Worm (Caenorhabditis elegans) whole organism, young adult: ENCODE measurements around the gene cdk-12.

ENCODE experiments used
- B0019.2 ChIP-seq: fragments of 200-800 bp; sonication (Bioruptor generic); conservative IDR thresholded peaks from 2 replicates; pipeline ENCODE4 v1.3.6; 2022; ENCODE audit warnings: missing genetic modification reagents, missing genetic modification characterization, missing compliant biosample characterization
- B0261.1 ChIP-seq: sonication (generic microtip); optimal IDR thresholded peaks from 2 replicates; lab custom pipeline; 2016; ENCODE audit warnings: mild to moderate bottlenecking, missing genetic modification characterization, moderate library complexity, missing compliant biosample characterization
- B0336.3 ChIP-seq: fragments of 200-800 bp; sonication (Bioruptor generic); IDR thresholded peaks from 2 replicates; pipeline ENCODE4 v1.3.6; 2022; ENCODE audit warnings: missing genetic modification characterization, missing compliant biosample characterization
- D2030.7 ChIP-seq: fragments of 200-800 bp; sonication (Bioruptor generic); IDR thresholded peaks from 2 replicates; pipeline ENCODE4 v1.3.6; 2022; ENCODE audit warnings: missing genetic modification reagents, missing genetic modification characterization, missing compliant biosample characterization
- F10E7.11 ChIP-seq: sonication (generic microtip); optimal IDR thresholded peaks from 2 replicates; lab custom pipeline; 2017; ENCODE audit warnings: mild to moderate bottlenecking, missing genetic modification characterization, moderate library complexity, missing compliant biosample characterization
- F23B12.7 ChIP-seq: sonication (generic microtip); optimal IDR thresholded peaks from 2 replicates; lab custom pipeline; 2017; ENCODE audit warnings: missing genetic modification characterization, mild to moderate bottlenecking, missing compliant biosample characterization, antibody characterized with exemption, moderate library complexity; ENCODE audit not compliant: insufficient read depth
- F39B2.1 ChIP-seq: fragments of 200-800 bp; sonication (Bioruptor generic); IDR thresholded peaks from 2 replicates; pipeline ENCODE4 v1.3.6; 2022; ENCODE audit warnings: missing genetic modification reagents, missing genetic modification characterization, missing compliant biosample characterization
- Y56A3A.18 ChIP-seq: fragments of 200-800 bp; sonication (Bioruptor generic); IDR thresholded peaks from 2 replicates; pipeline ENCODE4 v1.3.6; 2022; ENCODE audit warnings: missing genetic modification reagents, missing genetic modification characterization, missing compliant biosample characterization
- Y67H2A.10 ChIP-seq: fragments of 200-800 bp; sonication (Bioruptor generic); conservative IDR thresholded peaks from 2 replicates; pipeline ENCODE4 v1.3.6; 2022; ENCODE audit warnings: missing genetic modification reagents, missing genetic modification characterization, missing compliant biosample characterization
- Y79H2A.3 ChIP-seq: fragments of 200-800 bp; sonication (Bioruptor generic); conservative IDR thresholded peaks from 2 replicates; pipeline ENCODE4 v1.3.6; 2022; ENCODE audit warnings: missing genetic modification reagents, missing genetic modification characterization, missing compliant biosample characterization
- aptf-2 ChIP-seq: fragments of 200-800 bp; sonication (Bioruptor generic); conservative IDR thresholded peaks from 2 replicates; pipeline ENCODE4 v1.3.6; 2022; ENCODE audit warnings: missing genetic modification reagents, missing genetic modification characterization, missing compliant biosample characterization
- atf-7 ChIP-seq: sonication (generic microtip); optimal IDR thresholded peaks from 2 replicates; lab custom pipeline; 2017; ENCODE audit warnings: mild to moderate bottlenecking, missing genetic modification characterization, missing compliant biosample characterization
- attf-3 ChIP-seq: fragments of 200-800 bp; sonication (Bioruptor generic); conservative IDR thresholded peaks from 2 replicates; pipeline ENCODE4 v1.3.6; 2022; ENCODE audit warnings: missing genetic modification reagents, missing genetic modification characterization, missing compliant biosample characterization
- attf-6 ChIP-seq: fragments of 200-800 bp; sonication (Bioruptor generic); IDR thresholded peaks from 2 replicates; pipeline ENCODE4 v1.3.6; 2022; ENCODE audit warnings: missing genetic modification reagents, missing genetic modification characterization, missing compliant biosample characterization
- bed-2 ChIP-seq: fragments of 200-800 bp; sonication (Bioruptor generic); IDR thresholded peaks from 2 replicates; pipeline ENCODE4 v1.3.6; 2022; ENCODE audit warnings: missing genetic modification reagents, missing genetic modification characterization, missing compliant biosample characterization
- cebp-2 ChIP-seq: fragments of 200-800 bp; sonication (Bioruptor generic); IDR thresholded peaks from 2 replicates; pipeline ENCODE4 v1.3.6; 2022; ENCODE audit warnings: missing genetic modification characterization, missing compliant biosample characterization
- ceh-100 ChIP-seq: fragments of 200-800 bp; sonication (Bioruptor generic); IDR thresholded peaks from 2 replicates; pipeline ENCODE4 v1.3.6; 2022; ENCODE audit warnings: missing genetic modification reagents, missing genetic modification characterization, missing compliant biosample characterization
- ceh-40 ChIP-seq: fragments of 200-800 bp; sonication (Bioruptor generic); IDR thresholded peaks from 2 replicates; pipeline ENCODE4 v1.3.6; 2022; ENCODE audit warnings: missing genetic modification characterization, missing compliant biosample characterization
- ceh-79 ChIP-seq: sonication (generic microtip); optimal IDR thresholded peaks from 2 replicates; lab custom pipeline; 2017; ENCODE audit warnings: mild to moderate bottlenecking, missing genetic modification characterization, missing compliant biosample characterization
- dox-1 ChIP-seq: fragments of 200-800 bp; sonication (Bioruptor generic); IDR thresholded peaks from 2 replicates; pipeline ENCODE4 v1.3.6; 2022; ENCODE audit warnings: missing genetic modification reagents, missing genetic modification characterization, missing compliant biosample characterization
- dpl-1 ChIP-seq: fragments of 150-350 bp; optimal IDR thresholded peaks from 2 replicates; lab custom pipeline; 2014; ENCODE audit warnings: missing biosample characterization, missing genetic modification reagents, missing genetic modification characterization
- efl-1 ChIP-seq: fragments of 150-350 bp; optimal IDR thresholded peaks from 2 replicates; lab custom pipeline; 2014; ENCODE audit warnings: missing biosample characterization, missing genetic modification reagents, missing genetic modification characterization
- egl-44 ChIP-seq: fragments of 200-800 bp; sonication (Bioruptor generic); IDR thresholded peaks from 2 replicates; pipeline ENCODE4 v1.3.6; 2022; ENCODE audit warnings: missing genetic modification reagents, missing genetic modification characterization, missing compliant biosample characterization
- fkh-3 ChIP-seq: sonication (generic microtip); optimal IDR thresholded peaks from 2 replicates; lab custom pipeline; 2016; ENCODE audit warnings: mild to moderate bottlenecking, missing genetic modification characterization, missing compliant biosample characterization
- gei-17 ChIP-seq: fragments of 200-800 bp; sonication (Bioruptor generic); optimal IDR thresholded peaks from 2 replicates; lab custom pipeline; 2018; ENCODE audit warnings: mild to moderate bottlenecking, missing genetic modification characterization, missing compliant biosample characterization
- hrde-1 ChIP-seq: sonication (generic microtip); optimal IDR thresholded peaks from 2 replicates; lab custom pipeline; 2016; ENCODE audit warnings: missing genetic modification characterization, mild to moderate bottlenecking, missing compliant biosample characterization, moderate library complexity, missing genotype, missing genetic modification reagents, borderline replicate concordance
- let-526 ChIP-seq: fragments of 200-800 bp; sonication (Bioruptor generic); IDR thresholded peaks from 2 replicates; pipeline ENCODE4 v1.3.6; 2022; ENCODE audit warnings: missing genetic modification reagents, missing genetic modification characterization, missing compliant biosample characterization
- let-607 ChIP-seq, 2 experiments: fragments of 200-800 bp in 1 of 2; sonication (Bioruptor generic) in 1 of 2; sonication (generic microtip) in 1 of 2; optimal IDR thresholded peaks; 2 replicates each; lab custom pipeline; 2016 to 2018; ENCODE audit warnings: mild to moderate bottlenecking in 2 of 2, missing compliant biosample characterization in 2 of 2, missing genetic modification characterization in 2 of 2, moderate library complexity in 2 of 2, missing genotype in 1 of 2
- lin-26 ChIP-seq: fragments of 200-800 bp; sonication (Bioruptor generic); IDR thresholded peaks from 2 replicates; pipeline ENCODE4 v1.3.6; 2022; ENCODE audit warnings: missing genetic modification reagents, missing genetic modification characterization, missing compliant biosample characterization
- lin-40 ChIP-seq: sonication (generic microtip); optimal IDR thresholded peaks from 2 replicates; lab custom pipeline; 2016; ENCODE audit warnings: missing genetic modification characterization, mild to moderate bottlenecking, missing compliant biosample characterization, missing genotype, missing genetic modification reagents
- lin-54 ChIP-seq: fragments of 200-800 bp; sonication (Bioruptor generic); optimal IDR thresholded peaks from 2 replicates; lab custom pipeline; 2018; ENCODE audit warnings: mild to moderate bottlenecking, missing genetic modification characterization, missing compliant biosample characterization
- madf-3 ChIP-seq: fragments of 200-800 bp; sonication (Bioruptor generic); IDR thresholded peaks from 2 replicates; pipeline ENCODE4 v1.3.6; 2022; ENCODE audit warnings: missing genetic modification reagents, missing genetic modification characterization, missing compliant biosample characterization
- madf-8 ChIP-seq: fragments of 200-800 bp; sonication (Bioruptor generic); conservative IDR thresholded peaks from 2 replicates; pipeline ENCODE4 v1.3.6; 2022; ENCODE audit warnings: missing genetic modification reagents, missing genetic modification characterization, missing compliant biosample characterization
- mxl-1 ChIP-seq: sonication (generic microtip); optimal IDR thresholded peaks from 2 replicates; lab custom pipeline; 2016; ENCODE audit warnings: missing genetic modification characterization, missing compliant biosample characterization
- nfyb-1 ChIP-seq: fragments of 200-800 bp; sonication (Bioruptor generic); IDR thresholded peaks from 2 replicates; pipeline ENCODE4 v1.3.6; 2022; ENCODE audit warnings: missing genetic modification reagents, missing genetic modification characterization, missing compliant biosample characterization
- nhr-120 ChIP-seq: fragments of 200-800 bp; sonication (Bioruptor generic); IDR thresholded peaks from 2 replicates; pipeline ENCODE4 v1.3.6; 2022; ENCODE audit warnings: missing genetic modification characterization, missing compliant biosample characterization
- nhr-80 ChIP-seq: sonication (generic microtip); optimal IDR thresholded peaks from 2 replicates; lab custom pipeline; 2016; ENCODE audit warnings: missing genetic modification characterization, missing compliant biosample characterization
- repo-1 ChIP-seq: sonication (generic microtip); optimal IDR thresholded peaks from 2 replicates; lab custom pipeline; 2017; ENCODE audit warnings: mild to moderate bottlenecking, missing genetic modification characterization, missing compliant biosample characterization
- snpc-1.1 ChIP-seq: sonication (generic microtip); optimal IDR thresholded peaks from 2 replicates; lab custom pipeline; 2017; ENCODE audit warnings: missing genetic modification characterization, mild to moderate bottlenecking, missing compliant biosample characterization, antibody characterized with exemption, moderate library complexity, missing genotype, missing genetic modification reagents; ENCODE audit not compliant: insufficient read depth
- snpc-1.3 ChIP-seq: sonication (generic microtip); optimal IDR thresholded peaks from 2 replicates; lab custom pipeline; 2017; ENCODE audit warnings: missing genetic modification characterization, mild to moderate bottlenecking, missing compliant biosample characterization, antibody characterized with exemption, moderate library complexity, missing genotype, missing genetic modification reagents; ENCODE audit not compliant: insufficient read depth
- snpc-3.4 ChIP-seq: sonication (generic microtip); optimal IDR thresholded peaks from 2 replicates; lab custom pipeline; 2017; ENCODE audit warnings: missing genetic modification characterization, mild to moderate bottlenecking, missing compliant biosample characterization, antibody characterized with exemption, moderate library complexity, missing genotype, missing genetic modification reagents
- somi-1 ChIP-seq: fragments of 200-800 bp; sonication (Bioruptor generic); optimal IDR thresholded peaks from 2 replicates; lab custom pipeline; 2018; ENCODE audit warnings: mild to moderate bottlenecking, missing genetic modification characterization, missing compliant biosample characterization
- unc-130 ChIP-seq: sonication (generic microtip); optimal IDR thresholded peaks from 2 replicates; lab custom pipeline; 2016; ENCODE audit warnings: missing genetic modification reagents, missing genetic modification characterization, missing compliant biosample characterization
- xnd-1 ChIP-seq: sonication (generic microtip); optimal IDR thresholded peaks from 2 replicates; lab custom pipeline; 2016; ENCODE audit warnings: missing genotype, missing genetic modification reagents, missing genetic modification characterization, missing compliant biosample characterization
- zim-3 ChIP-seq: sonication (generic microtip); optimal IDR thresholded peaks from 2 replicates; lab custom pipeline; 2017; ENCODE audit warnings: mild to moderate bottlenecking, missing genetic modification characterization, moderate library complexity, missing compliant biosample characterization
- ztf-18 ChIP-seq: sonication (generic microtip); optimal IDR thresholded peaks from 2 replicates; lab custom pipeline; 2016; ENCODE audit warnings: missing genotype, mild to moderate bottlenecking, missing genetic modification characterization, missing compliant biosample characterization
- ztf-22 ChIP-seq: fragments of 200-800 bp; sonication (Bioruptor generic); optimal IDR thresholded peaks from 2 replicates; lab custom pipeline; 2018; ENCODE audit warnings: mild to moderate bottlenecking, missing genetic modification characterization, moderate library complexity, missing compliant biosample characterization
- ztf-25 ChIP-seq: fragments of 200-800 bp; sonication (Bioruptor generic); IDR thresholded peaks from 2 replicates; pipeline ENCODE4 v1.3.6; 2022; ENCODE audit warnings: missing genetic modification reagents, missing genetic modification characterization, missing compliant biosample characterization
- ztf-3 ChIP-seq: fragments of 200-800 bp; sonication (Bioruptor generic); optimal IDR thresholded peaks from 2 replicates; lab custom pipeline; 2018; ENCODE audit warnings: mild to moderate bottlenecking, missing genetic modification characterization, missing compliant biosample characterization

The cdk-12 gene

DNA sequence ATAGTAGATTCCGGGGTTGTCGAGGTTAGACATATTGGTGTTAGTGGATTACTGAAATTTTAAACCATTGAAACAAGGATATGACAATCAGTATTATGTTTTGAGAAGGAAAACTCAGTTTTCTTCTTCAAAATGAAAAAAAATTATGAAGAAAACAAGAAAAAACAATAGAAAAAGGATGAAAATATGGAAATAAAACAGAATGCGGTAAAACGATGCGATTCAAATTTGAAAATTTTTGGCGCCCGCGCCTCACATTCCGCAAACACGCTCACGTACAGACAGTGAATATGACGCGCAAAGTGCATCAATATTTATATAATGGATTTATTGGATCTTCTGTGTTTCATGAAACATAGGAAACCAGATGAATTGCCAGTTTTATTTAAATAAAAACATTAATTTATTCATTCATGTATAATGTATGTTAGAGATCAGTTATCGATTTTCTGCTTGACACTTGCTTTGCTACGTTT is 41.5 kb upstream of the cdk-12 start, which contains the start of gene mcm-5 (continued):
- TF ChIP-seq ztf-22 (no peak), snpc-3.4 (peak; percentile 59), B0261.1 (tag; lab: Kevin White, UChicago) (no peak), snpc-1.3 (peak; percentile 56), madf-3 (GFP tag; lab: Robert Waterston, UW) (peak; percentile 85), Y67H2A.10 (GFP tag; lab: Robert Waterston, UW) (no peak), F23B12.7 (no peak), B0019.2 (GFP tag; lab: Robert Waterston, UW) (0 out of 2 replicates have a peak, but pooled peaks have one; percentile 21), lin-26 (no peak), xnd-1 (tag; lab: Kevin White, UChicago) (peak; percentile 59), ceh-79 (tag; lab: Kevin White, UChicago) (no peak), somi-1 (GFP tag; lab: Kevin White, UChicago) (no peak), nhr-80 (tag; lab: Kevin White, UChicago) (no peak), Y79H2A.3 (GFP tag; lab: Robert Waterston, UW) (no peak), madf-8 (GFP tag; lab: Robert Waterston, UW) (peak; percentile 78), snpc-1.1 (no peak), nhr-120 (GFP tag; lab: Robert Waterston, UW) (no peak), unc-130 (GFP tag; lab: Kevin White, UChicago) (no peak), bed-2 (no peak), attf-6 (GFP tag; lab: Robert Waterston, UW) (no peak), dpl-1 (GFP tag; lab: Kevin White, UChicago) (peak; percentile 89), repo-1 (no peak), zim-3 (tag; lab: Kevin White, UChicago) (no peak), ztf-18 (tag; lab: Kevin White, UChicago) (no peak), nfyb-1 (no peak), aptf-2 (GFP tag; lab: Robert Waterston, UW) (no peak), Y56A3A.18 (no peak), lin-54 (GFP tag; lab: Kevin White, UChicago) (peak; percentile 85), gei-17 (GFP tag; lab: Kevin White, UChicago) (no peak), dox-1 (GFP tag; lab: Robert Waterston, UW) (no peak), ztf-25 (no peak), cebp-2 (no peak), F39B2.1 (GFP tag; lab: Robert Waterston, UW) (no peak), lin-40 (tag; lab: Kevin White, UChicago) (no peak), F10E7.11 (tag; lab: Kevin White, UChicago) (no peak), atf-7 (tag; lab: Kevin White, UChicago) (no peak), ceh-100 (GFP tag; lab: Robert Waterston, UW) (no peak), ceh-40 (GFP tag; lab: Robert Waterston, UW) (no peak), ztf-3 (no peak), B0336.3 (GFP tag; lab: Robert Waterston, UW) (no peak), egl-44 (GFP tag; lab: Robert Waterston, UW) (no peak), fkh-3 (tag; lab: Kevin White, UChicago) (no peak), let-607 (tag; optimal IDR thresholded peaks at IDR 0.05; lab: Kevin White, UChicago) (no peak), mxl-1 (no peak), D2030.7 (GFP tag; lab: Robert Waterston, UW) (peak; percentile 74; the same call in 1 of the 2 replicates), efl-1 (GFP tag; lab: Kevin White, UChicago) (peak; percentile 95), let-526 (no peak), attf-3 (GFP tag; lab: Robert Waterston, UW) (no peak), hrde-1 (tag; lab: Kevin White, UChicago) (no peak)
